Worm (Caenorhabditis elegans): ENCODE results near the gene nra-4.

The nra-4 gene

ce11 chrV:1008503-1008902 is 39.9 kb downstream of the nra-4 start, which contains the start of gene ergo-1:
Gene ergo-1, plus strand, starts transcription at chrV:1008803.
- TF ChIP-seq sox-2 (GFP tag; IDR thresholded peaks at IDR 0.05) (no peak), unc-55 (GFP tag; optimal IDR thresholded peaks at IDR 0.05) (no peak), ztf-16 (tag; optimal IDR thresholded peaks at IDR 0.05) (no peak), mec-3 (tag; optimal IDR thresholded peaks at IDR 0.05; ENCODE audit: borderline replicate concordance) (no peak), npax-4 (tag; optimal IDR thresholded peaks at IDR 0.05) (no peak), elt-4 (tag; optimal IDR thresholded peaks at IDR 0.05) (no peak)

- TF ChIP-seq che-1 (tag; optimal IDR thresholded peaks at IDR 0.05) = no peak
- TF ChIP-seq ets-4 (tag; optimal IDR thresholded peaks at IDR 0.05) = no peak
- TF ChIP-seq elt-2 (tag; optimal IDR thresholded peaks at IDR 0.05) = peak; percentile 89
These were observed 42.5 kb downstream of the nra-4 start for ce11 chrV:1005877-1006276.

ce11 chrV:1003826-1004225 is 44.6 kb downstream of the nra-4 start:
- TF ChIP-seq unc-86 (tag; optimal IDR thresholded peaks at IDR 0.05) (peak; percentile 89), unc-3 (GFP tag; conservative IDR thresholded peaks at IDR 0.05) (0 out of 2 replicates have a peak, but pooled peaks have one; percentile 20), unc-3 (tag; optimal IDR thresholded peaks at IDR 0.05) (peak; percentile 90), K02D7.2 (tag; optimal IDR thresholded peaks at IDR 0.05) (peak; percentile 49), ceh-24 (tag; optimal IDR thresholded peaks at IDR 0.05) (peak; percentile 42), eyg-1 (tag; optimal IDR thresholded peaks at IDR 0.05) (peak; percentile 94), pat-9 (tag; optimal IDR thresholded peaks at IDR 0.05) (no peak), fax-1 (tag; optimal IDR thresholded peaks at IDR 0.05) (peak; percentile 97), pqm-1 (tag; optimal IDR thresholded peaks at IDR 0.05) (peak; percentile 96), hlh-15 (tag; optimal IDR thresholded peaks at IDR 0.05) (peak; percentile 93), K09A11.1 (tag; optimal IDR thresholded peaks at IDR 0.05; ENCODE audit: insufficient read depth) (no peak), zip-5 (tag; optimal IDR thresholded peaks at IDR 0.05) (peak; percentile 99), dve-1 (tag; optimal IDR thresholded peaks at IDR 0.05) (no peak), pax-1 (tag; optimal IDR thresholded peaks at IDR 0.05) (no peak), lim-6 (tag; optimal IDR thresholded peaks at IDR 0.05) (peak; percentile 97), elt-4 (tag; optimal IDR thresholded peaks at IDR 0.05) (no peak), ceh-14 (tag; optimal IDR thresholded peaks at IDR 0.05) (peak; percentile 98), pros-1 (tag; optimal IDR thresholded peaks at IDR 0.05) (no peak), sdc-2 (tag; optimal IDR thresholded peaks at IDR 0.05) (peak; percentile 72), che-1 (tag; optimal IDR thresholded peaks at IDR 0.05) (peak; percentile 52), nfya-1 (tag; optimal IDR thresholded peaks at IDR 0.05) (peak; percentile 34), ceh-22 (tag; optimal IDR thresholded peaks at IDR 0.05) (no peak), ceh-48 (tag; optimal IDR thresholded peaks at IDR 0.05) (no peak), C08G9.2 (tag; optimal IDR thresholded peaks at IDR 0.05) (peak; percentile 97), unc-42 (tag; optimal IDR thresholded peaks at IDR 0.05) (peak; percentile 73), ztf-16 (tag; optimal IDR thresholded peaks at IDR 0.05) (peak; percentile 86), ama-1 (optimal IDR thresholded peaks at IDR 0.05) (no peak), F13H6.1 (tag; optimal IDR thresholded peaks at IDR 0.05) (peak; percentile 88), madf-2 (tag; optimal IDR thresholded peaks at IDR 0.05) (peak; percentile 65), tbx-2 (tag; optimal IDR thresholded peaks at IDR 0.05) (peak; percentile 98), Y22D7AL.16 (tag; optimal IDR thresholded peaks at IDR 0.05) (peak; percentile 35), ets-4 (tag; optimal IDR thresholded peaks at IDR 0.05) (peak; percentile 98), tbx-7 (tag; optimal IDR thresholded peaks at IDR 0.05) (peak; percentile 99), ceh-34 (tag; optimal IDR thresholded peaks at IDR 0.05) (peak; percentile 90), nhr-11 (tag; optimal IDR thresholded peaks at IDR 0.05) (no peak), unc-55 (GFP tag; optimal IDR thresholded peaks at IDR 0.05) (peak; percentile 37), ceh-18 (tag; optimal IDR thresholded peaks at IDR 0.05) (peak; percentile 57), fkh-6 (tag; optimal IDR thresholded peaks at IDR 0.05) (peak; percentile 80), mec-3 (tag; optimal IDR thresholded peaks at IDR 0.05; ENCODE audit: borderline replicate concordance) (peak; percentile 90), ceh-6 (GFP tag; optimal IDR thresholded peaks at IDR 0.05) (peak; percentile 6), nhr-232 (tag; optimal IDR thresholded peaks at IDR 0.05) (peak; percentile 25), ttx-3 (tag; optimal IDR thresholded peaks at IDR 0.05) (peak; percentile 86), pha-2 (tag; optimal IDR thresholded peaks at IDR 0.05) (peak; percentile 81), ceh-45 (GFP tag; IDR thresholded peaks at IDR 0.05) (no peak), ceh-19 (GFP tag; optimal IDR thresholded peaks at IDR 0.05) (peak; percentile 80), pag-3 (tag; optimal IDR thresholded peaks at IDR 0.05; ENCODE audit: borderline replicate concordance) (peak; percentile 79)

All from whole organism, late embryonic.